Fruit fly (Drosophila melanogaster) whole organism, embryonic: ENCODE data around the gene CG31230.

Experiments
- CG11695 ChIP-seq: fragments of 200-800 bp; sonication (Bioruptor generic); IDR thresholded peaks from 3 replicates; pipeline ENCODE4 v1.3.6; 2022; ENCODE audit warnings: missing biosample characterization, missing genetic modification characterization
- CG12659 ChIP-seq: fragments of 200-800 bp; sonication (Bioruptor generic); optimal IDR thresholded peaks from 3 replicates; lab custom pipeline; 2017; ENCODE audit warnings: mild to moderate bottlenecking, missing biosample characterization, missing genetic modification reagents, missing genetic modification characterization
- CG12769 ChIP-seq: fragments of 200-800 bp; sonication (Bioruptor generic); optimal IDR thresholded peaks from 2 replicates; lab custom pipeline; 2019; ENCODE audit warnings: missing biosample characterization, mild to moderate bottlenecking, missing genetic modification characterization, moderate library complexity
- CG14667 ChIP-seq: fragments of 200-800 bp; sonication (Bioruptor generic); IDR thresholded peaks from 2 replicates; pipeline ENCODE4 v1.3.6; 2022; ENCODE audit warnings: missing biosample characterization, missing genetic modification characterization
- CG17912 ChIP-seq: fragments of 200-800 bp; sonication (Bioruptor generic); optimal IDR thresholded peaks from 2 replicates; lab custom pipeline; 2018; ENCODE audit warnings: missing biosample characterization, mild to moderate bottlenecking, missing genetic modification characterization
- CG30020 ChIP-seq: fragments of 200-800 bp; optimal IDR thresholded peaks from 2 replicates; lab custom pipeline; 2019; ENCODE audit warnings: missing biosample characterization, mild to moderate bottlenecking, missing genetic modification characterization, moderate library complexity
- CG32532 ChIP-seq: fragments of 200-800 bp; sonication (Bioruptor generic); IDR thresholded peaks from 2 replicates; pipeline ENCODE4 v1.3.6; 2022; ENCODE audit warnings: missing biosample characterization, missing genetic modification characterization
- CG34376 ChIP-seq: fragments of 200-800 bp; sonication (Bioruptor generic); optimal IDR thresholded peaks from 2 replicates; lab custom pipeline; 2018; ENCODE audit warnings: missing biosample characterization, mild to moderate bottlenecking, missing genetic modification characterization
- CG3995 ChIP-seq: fragments of 200-800 bp; sonication (Bioruptor generic); optimal IDR thresholded peaks from 3 replicates; lab custom pipeline; 2016; ENCODE audit warnings: missing biosample characterization, missing genetic modification characterization
- CG6175 ChIP-seq: fragments of 200-800 bp; sonication (Bioruptor generic); IDR thresholded peaks from 3 replicates; pipeline ENCODE4 v1.3.6; 2022; ENCODE audit warnings: missing biosample characterization, missing genetic modification characterization
- CG7556 ChIP-seq: fragments of 200-800 bp; sonication (Bioruptor generic); optimal IDR thresholded peaks from 2 replicates; lab custom pipeline; 2017; ENCODE audit warnings: missing biosample characterization, mild to moderate bottlenecking, missing genetic modification characterization
- CG9437 ChIP-seq: fragments of 200-800 bp; sonication (Bioruptor generic); optimal IDR thresholded peaks from 2 replicates; lab custom pipeline; 2018; ENCODE audit warnings: missing biosample characterization, mild to moderate bottlenecking, missing genetic modification characterization
- Deaf1 ChIP-seq: fragments of 200-800 bp; optimal IDR thresholded peaks from 3 replicates; lab custom pipeline; 2019; ENCODE audit warnings: missing biosample characterization, mild to moderate bottlenecking, missing genetic modification characterization, moderate library complexity
- Doc2 ChIP-seq: fragments of 200-800 bp; sonication (Bioruptor generic); IDR thresholded peaks from 2 replicates; pipeline ENCODE4 v1.3.6; 2022; ENCODE audit warnings: missing biosample characterization, missing genetic modification characterization
- E2f1 ChIP-seq: fragments of 200-800 bp; sonication (Bioruptor generic); IDR thresholded peaks from 2 replicates; pipeline ENCODE4 v1.3.6; 2022; ENCODE audit warnings: missing biosample characterization, missing genetic modification characterization
- Fer2 ChIP-seq: fragments of 200-800 bp; sonication (Bioruptor generic); optimal IDR thresholded peaks from 2 replicates; lab custom pipeline; 2018; ENCODE audit warnings: missing biosample characterization, mild to moderate bottlenecking, missing genetic modification characterization, moderate library complexity
- Med ChIP-seq: fragments of 200-800 bp; sonication (Bioruptor generic); peaks from one replicate; lab custom pipeline; 2016; ENCODE audit warnings: missing biosample characterization, missing genetic modification characterization, mild to moderate bottlenecking, inconsistent platforms, moderate library complexity
- Neu2 ChIP-seq: fragments of 200-800 bp; sonication (Bioruptor generic); optimal IDR thresholded peaks from 3 replicates; lab custom pipeline; 2016; ENCODE audit warnings: missing biosample characterization, missing genetic modification characterization, borderline replicate concordance
- Sry-β ChIP-seq: fragments of 200-800 bp; sonication (Bioruptor generic); optimal IDR thresholded peaks from 2 replicates; lab custom pipeline; 2018; ENCODE audit warnings: missing biosample characterization, mild to moderate bottlenecking, missing genetic modification characterization, moderate library complexity
- Stat92E ChIP-seq, 3 experiments: fragments of >200 bp in 2 of 3; fragments of 200-800 bp in 1 of 3; sonication (Bioruptor generic) in 1 of 3; optimal IDR thresholded peaks; 2 replicates each; lab custom pipeline; 2017 to 2019; ENCODE audit warnings: missing biosample characterization in 3 of 3, missing genetic modification characterization in 3 of 3, mild to moderate bottlenecking in 1 of 3, moderate library complexity in 1 of 3
- TFAM ChIP-seq: fragments of 200-800 bp; sonication (Bioruptor generic); optimal IDR thresholded peaks from 2 replicates; lab custom pipeline; 2017; ENCODE audit warnings: missing biosample characterization, missing genetic modification characterization, inconsistent platforms
- Xrp1 ChIP-seq: fragments of 200-800 bp; sonication (Bioruptor generic); IDR thresholded peaks from 2 replicates; pipeline ENCODE4 v1.3.6; 2022; ENCODE audit warnings: missing biosample characterization, missing genetic modification characterization
- ac ChIP-seq: fragments of 200-800 bp; sonication (Bioruptor generic); optimal IDR thresholded peaks from 3 replicates; lab custom pipeline; 2017; ENCODE audit warnings: missing biosample characterization, mild to moderate bottlenecking, missing genetic modification characterization
- bbx ChIP-seq: fragments of 200-800 bp; sonication (Bioruptor generic); IDR thresholded peaks from 2 replicates; pipeline ENCODE4 v1.3.6; 2022; ENCODE audit warnings: missing biosample characterization, missing genetic modification characterization; ENCODE audit not compliant: partially characterized antibody
- br ChIP-seq: fragments of >200 bp; optimal IDR thresholded peaks from 2 replicates; lab custom pipeline; 2017
- cato ChIP-seq: fragments of 200-800 bp; sonication (Bioruptor generic); optimal IDR thresholded peaks from 2 replicates; lab custom pipeline; 2016; ENCODE audit warnings: missing biosample characterization, missing genetic modification characterization, borderline replicate concordance
- chif ChIP-seq, 2 experiments: fragments of 200-800 bp; sonication (Bioruptor generic); optimal IDR thresholded peaks; 3 replicates each; lab custom pipeline; 2016; ENCODE audit warnings: missing biosample characterization in 2 of 2, missing genetic modification characterization in 2 of 2
- ci ChIP-seq: fragments of 200-800 bp; sonication (Bioruptor generic); IDR thresholded peaks from 3 replicates; pipeline ENCODE4 v1.3.6; 2022; ENCODE audit warnings: missing biosample characterization, missing genetic modification characterization
- eve ChIP-seq, 2 experiments: fragments of >200 bp; optimal IDR thresholded peaks; 2 replicates each; lab custom pipeline; 2017; ENCODE audit warnings: missing biosample characterization in 2 of 2, missing genetic modification characterization in 2 of 2
- hkb ChIP-seq, 2 experiments: fragments of 200-800 bp in 1 of 2; fragments of >200 bp in 1 of 2; sonication (Bioruptor generic) in 1 of 2; IDR thresholded peaks in 1 of 2; optimal IDR thresholded peaks in 1 of 2; 2 replicates each; pipeline versions ENCODE4 v1.3.6 to Lab custom; 2017 to 2022; ENCODE audit warnings: missing biosample characterization in 1 of 2, missing genetic modification characterization in 1 of 2
- lola ChIP-seq, 3 experiments: fragments of >200 bp in 2 of 3; fragments of 200-800 bp in 1 of 3; sonication (Bioruptor generic) in 1 of 3; optimal IDR thresholded peaks; 2 replicates each; lab custom pipeline; 2017 to 2019; ENCODE audit warnings: missing biosample characterization in 3 of 3, missing genetic modification characterization in 3 of 3, mild to moderate bottlenecking in 1 of 3, moderate library complexity in 1 of 3
- nerfin-2 ChIP-seq: fragments of 200-800 bp; sonication (Bioruptor generic); IDR thresholded peaks from 2 replicates; pipeline ENCODE4 v1.3.6; 2022; ENCODE audit warnings: missing biosample characterization, missing genetic modification characterization; ENCODE audit not compliant: partially characterized antibody
- nmo ChIP-seq: fragments of 200-800 bp; sonication (Bioruptor generic); optimal IDR thresholded peaks from 2 replicates; lab custom pipeline; 2018; ENCODE audit warnings: missing biosample characterization, mild to moderate bottlenecking, missing genetic modification characterization, moderate library complexity
- oc ChIP-seq: fragments of 200-800 bp; sonication (Bioruptor generic); optimal IDR thresholded peaks from 2 replicates; lab custom pipeline; 2018; ENCODE audit warnings: missing biosample characterization, mild to moderate bottlenecking, missing genetic modification characterization, moderate library complexity
- pb ChIP-seq: fragments of 200-800 bp; sonication (Bioruptor generic); optimal IDR thresholded peaks from 3 replicates; lab custom pipeline; 2016; ENCODE audit warnings: missing biosample characterization, missing genetic modification characterization
- schlank ChIP-seq: fragments of 200-800 bp; sonication (Bioruptor generic); optimal IDR thresholded peaks from 2 replicates; lab custom pipeline; 2018; ENCODE audit warnings: missing biosample characterization, mild to moderate bottlenecking, missing genetic modification characterization
- shn ChIP-seq: fragments of 200-800 bp; sonication (Bioruptor generic); optimal IDR thresholded peaks from 3 replicates; lab custom pipeline; 2016; ENCODE audit warnings: missing biosample characterization, missing genetic modification characterization
- slou ChIP-seq: fragments of 200-800 bp; sonication (Bioruptor generic); optimal IDR thresholded peaks from 3 replicates; lab custom pipeline; 2016; ENCODE audit warnings: missing biosample characterization, missing genetic modification characterization
- tna ChIP-seq: fragments of 200-800 bp; sonication (Bioruptor generic); IDR thresholded peaks from 2 replicates; pipeline ENCODE4 v1.3.6; 2022; ENCODE audit warnings: missing biosample characterization, missing genetic modification characterization; ENCODE audit not compliant: partially characterized antibody
- trem ChIP-seq: fragments of 200-800 bp; optimal IDR thresholded peaks from 3 replicates; lab custom pipeline; 2019; ENCODE audit warnings: missing biosample characterization, mild to moderate bottlenecking, missing genetic modification characterization, moderate library complexity
- ttk ChIP-seq: fragments of 200-800 bp; sonication (Bioruptor generic); IDR thresholded peaks from 2 replicates; pipeline ENCODE4 v2.1.2; 2022; ENCODE audit warnings: missing biosample characterization, missing genetic modification characterization
- wek ChIP-seq: fragments of 200-800 bp; sonication (Bioruptor generic); optimal IDR thresholded peaks from 3 replicates; lab custom pipeline; 2018; ENCODE audit warnings: missing biosample characterization, mild to moderate bottlenecking, missing genetic modification characterization, moderate library complexity

The CG31230 gene

dm6 chr3R:18669152-18669551, 2.3 kb upstream of the CG31230 start, which contains the start of gene CG7702 (continued):
- TF ChIP-seq Xrp1 (GFP tag; lab: Robert Waterston, UW) (no peak), Fer2 (no peak), Med (peak; percentile 71), slou (GFP tag; lab: Kevin White, UChicago) (no peak), cato (GFP tag; lab: Kevin White, UChicago) (no peak), TFAM (GFP tag; lab: Kevin White, UChicago) (no peak), br (lab: Kevin White, UChicago) (no peak), nerfin-2 (GFP tag; lab: Robert Waterston, UW) (no peak), wek (GFP tag; lab: Kevin White, UChicago) (no peak), E2f1 (GFP tag; lab: Robert Waterston, UW) (no peak), CG7556 (no peak), ttk (GFP tag; lab: Robert Waterston, UW) (no peak), nmo (no peak), schlank (tag; lab: Kevin White, UChicago) (no peak), CG34376 (GFP tag; lab: Kevin White, UChicago) (no peak), shn (GFP tag; lab: Kevin White, UChicago) (no peak), trem (tag; lab: Kevin White, UChicago) (no peak), lola (GFP tag; optimal IDR thresholded peaks at IDR 0.05; lab: Kevin White, UChicago) (no peak), CG9437 (GFP tag; lab: Kevin White, UChicago) (no peak), Doc2 (GFP tag; lab: Robert Waterston, UW) (no peak), Sry-β (GFP tag; lab: Kevin White, UChicago) (no peak), chif (GFP tag; optimal IDR thresholded peaks at IDR 0.05; lab: Kevin White, UChicago) (no peak), CG3995 (GFP tag; lab: Kevin White, UChicago) (no peak), CG14667 (GFP tag; lab: Robert Waterston, UW) (no peak), CG32532 (GFP tag; lab: Robert Waterston, UW) (no peak), CG12659 (GFP tag; lab: Kevin White, UChicago) (no peak), CG17912 (GFP tag; lab: Kevin White, UChicago) (no peak), ci (GFP tag; lab: Robert Waterston, UW) (no peak), Neu2 (no peak), CG30020 (no peak), ac (GFP tag; lab: Kevin White, UChicago) (no peak), hkb (optimal IDR thresholded peaks at IDR 0.05; lab: Kevin White, UChicago) (no peak), hkb (GFP tag; IDR thresholded peaks at IDR 0.05; lab: Robert Waterston, UW) (no peak), Stat92E (GFP tag; optimal IDR thresholded peaks at IDR 0.05; lab: Kevin White, UChicago) (no peak), CG11695 (GFP tag; lab: Robert Waterston, UW) (no peak), CG6175 (GFP tag; lab: Robert Waterston, UW) (peak; percentile 56; the same call in 1 of the 3 replicates), oc (tag; lab: Kevin White, UChicago) (no peak), pb (GFP tag; lab: Kevin White, UChicago) (no peak), eve (GFP tag; optimal IDR thresholded peaks at IDR 0.05; lab: Kevin White, UChicago) (no peak), bbx (GFP tag; lab: Robert Waterston, UW) (peak; percentile 37; the same call in 1 of the 2 replicates), CG12769 (tag; lab: Kevin White, UChicago) (peak; percentile 56), Deaf1 (tag; lab: Kevin White, UChicago) (peak; percentile 29), tna (GFP tag; lab: Robert Waterston, UW) (0 out of 2 replicates have a peak, but pooled peaks have one; percentile 24)
- TF ChIP-seq, all 482 proteins: peak for 14
